Fruit fly (Drosophila melanogaster) whole organism, embryonic: ENCODE data around the gene CG1024.
A peak's percentile ranks its signal among the peaks of the same experiment; 100 is the strongest.

ENCODE experiments used
- Aef1 ChIP-seq: fragments of 200-800 bp; sonication (Bioruptor generic); IDR thresholded peaks from 3 replicates; pipeline ENCODE4 v1.3.6; 2022; ENCODE audit warnings: missing biosample characterization, missing genetic modification characterization
- Antp ChIP-seq: fragments of 200-800 bp; sonication (Bioruptor generic); optimal IDR thresholded peaks from 3 replicates; lab custom pipeline; 2016; ENCODE audit warnings: missing biosample characterization, missing genetic modification characterization
- Atf3 ChIP-seq: fragments of 200-800 bp; sonication (Bioruptor generic); optimal IDR thresholded peaks from 3 replicates; lab custom pipeline; 2016; ENCODE audit warnings: missing biosample characterization, missing genetic modification characterization
- BEAF-32 ChIP-seq: fragments of 200-800 bp; sonication (Bioruptor generic); optimal IDR thresholded peaks from 3 replicates; lab custom pipeline; 2017; ENCODE audit warnings: missing biosample characterization, missing genetic modification characterization, mild to moderate bottlenecking, moderate library complexity, missing genetic modification reagents
- CG10209 ChIP-seq: fragments of 200-800 bp; sonication (Bioruptor generic); optimal IDR thresholded peaks from 3 replicates; lab custom pipeline; 2017; ENCODE audit warnings: missing biosample characterization, mild to moderate bottlenecking, missing genetic modification characterization, missing genetic modification reagents
- CG11723 ChIP-seq: fragments of 200-800 bp; sonication (Bioruptor generic); optimal IDR thresholded peaks from 2 replicates; lab custom pipeline; 2017; ENCODE audit warnings: missing biosample characterization, mild to moderate bottlenecking, missing genetic modification characterization
- CG12155 ChIP-seq: fragments of 200-800 bp; sonication (Bioruptor generic); optimal IDR thresholded peaks from 3 replicates; lab custom pipeline; 2016; ENCODE audit warnings: missing biosample characterization, missing genetic modification characterization
- CG12391 ChIP-seq: fragments of 200-800 bp; sonication (Bioruptor generic); optimal IDR thresholded peaks from 3 replicates; lab custom pipeline; 2018; ENCODE audit warnings: missing biosample characterization, mild to moderate bottlenecking, missing genetic modification characterization, moderate library complexity
- CG13123 ChIP-seq: fragments of 200-800 bp; sonication (Bioruptor generic); optimal IDR thresholded peaks from 2 replicates; lab custom pipeline; 2016; ENCODE audit warnings: missing biosample characterization, missing genetic modification characterization
- CG1529 ChIP-seq: fragments of 200-800 bp; sonication (Bioruptor generic); optimal IDR thresholded peaks from 3 replicates; lab custom pipeline; 2018; ENCODE audit warnings: missing biosample characterization, missing genetic modification characterization
- CG15479 ChIP-seq: fragments of 200-800 bp; sonication (Bioruptor generic); optimal IDR thresholded peaks from 3 replicates; lab custom pipeline; 2019; ENCODE audit warnings: missing biosample characterization, mild to moderate bottlenecking, missing genetic modification characterization, moderate library complexity
- CG16779 ChIP-seq: fragments of 200-800 bp; sonication (Bioruptor generic); IDR thresholded peaks from 2 replicates; pipeline ENCODE4 v1.3.6; 2022; ENCODE audit warnings: missing biosample characterization, missing genetic modification characterization
- CG31441 ChIP-seq: fragments of 200-800 bp; sonication (Bioruptor generic); IDR thresholded peaks from 2 replicates; pipeline ENCODE4 v1.3.6; 2022; ENCODE audit warnings: missing biosample characterization, missing genetic modification characterization
- CG3163 ChIP-seq: fragments of 200-800 bp; sonication (Bioruptor generic); optimal IDR thresholded peaks from 3 replicates; lab custom pipeline; 2016; ENCODE audit warnings: missing biosample characterization, missing genetic modification characterization
- CG43689 ChIP-seq: fragments of 200-800 bp; sonication (Bioruptor generic); IDR thresholded peaks from 2 replicates; pipeline ENCODE4 v1.3.6; 2022; ENCODE audit warnings: missing biosample characterization, missing genetic modification characterization
- CG4707 ChIP-seq: fragments of 200-800 bp; sonication (Bioruptor generic); optimal IDR thresholded peaks from 2 replicates; lab custom pipeline; 2018; ENCODE audit warnings: missing biosample characterization, mild to moderate bottlenecking, missing genetic modification characterization, moderate library complexity
- CG8089 ChIP-seq: fragments of 200-800 bp; sonication (Bioruptor generic); optimal IDR thresholded peaks from 3 replicates; lab custom pipeline; 2016; ENCODE audit warnings: missing biosample characterization, missing genetic modification characterization
- CG8281 ChIP-seq: fragments of 200-800 bp; sonication (Bioruptor generic); optimal IDR thresholded peaks from 2 replicates; lab custom pipeline; 2018; ENCODE audit warnings: missing biosample characterization, mild to moderate bottlenecking, missing genetic modification characterization, moderate library complexity
- D ChIP-seq, 2 experiments: fragments of 200-800 bp in 1 of 2; fragments of >200 bp in 1 of 2; sonication (Bioruptor generic) in 1 of 2; optimal IDR thresholded peaks; 2 replicates in 1 of 2; 3 replicates in 1 of 2; lab custom pipeline; 2017; ENCODE audit warnings: mild to moderate bottlenecking in 1 of 2, missing biosample characterization in 1 of 2, missing genetic modification characterization in 1 of 2, missing genetic modification reagents in 1 of 2
- Dfd ChIP-seq, 2 experiments: fragments of >200 bp; optimal IDR thresholded peaks; 2 replicates each; lab custom pipeline; 2017; ENCODE audit warnings: missing biosample characterization in 2 of 2, missing genetic modification characterization in 2 of 2
- Eip74EF ChIP-seq, 2 experiments: fragments of 200-800 bp in 1 of 2; fragments of >200 bp in 1 of 2; sonication (Bioruptor generic) in 1 of 2; optimal IDR thresholded peaks; 2 replicates each; lab custom pipeline; 2017 to 2019; ENCODE audit warnings: missing biosample characterization in 2 of 2, missing genetic modification characterization in 2 of 2, mild to moderate bottlenecking in 1 of 2, moderate library complexity in 1 of 2
- HHEX ChIP-seq: fragments of 200-800 bp; sonication (Bioruptor generic); optimal IDR thresholded peaks from 3 replicates; lab custom pipeline; 2017; ENCODE audit warnings: missing biosample characterization, mild to moderate bottlenecking, missing genetic modification characterization, missing genetic modification reagents
- Hand ChIP-seq: fragments of 200-800 bp; sonication (Bioruptor generic); optimal IDR thresholded peaks from 2 replicates; lab custom pipeline; 2017; ENCODE audit warnings: mild to moderate bottlenecking, missing biosample characterization, missing genetic modification reagents, missing genetic modification characterization
- Hr51 ChIP-seq, 2 experiments: fragments of 200-800 bp; sonication (Bioruptor generic); optimal IDR thresholded peaks; 2 replicates in 1 of 2; 3 replicates in 1 of 2; lab custom pipeline; 2016 to 2018; ENCODE audit warnings: missing biosample characterization in 2 of 2, missing genetic modification characterization in 2 of 2, mild to moderate bottlenecking in 1 of 2, moderate library complexity in 1 of 2
- Kr ChIP-seq: fragments of 200-800 bp; sonication (Bioruptor generic); optimal IDR thresholded peaks from 2 replicates; lab custom pipeline; 2017; ENCODE audit warnings: missing biosample characterization, mild to moderate bottlenecking, missing genetic modification characterization
- Meics ChIP-seq: fragments of 200-800 bp; sonication (Bioruptor generic); optimal IDR thresholded peaks from 2 replicates; lab custom pipeline; 2017; ENCODE audit warnings: missing biosample characterization, mild to moderate bottlenecking, missing genetic modification characterization
- NC2α ChIP-seq: fragments of 200-800 bp; sonication (Bioruptor generic); optimal IDR thresholded peaks from 2 replicates; lab custom pipeline; 2016; ENCODE audit warnings: missing biosample characterization, missing genetic modification characterization
- Neu2 ChIP-seq: fragments of 200-800 bp; sonication (Bioruptor generic); optimal IDR thresholded peaks from 3 replicates; lab custom pipeline; 2016; ENCODE audit warnings: missing biosample characterization, missing genetic modification characterization, borderline replicate concordance
- Ssrp ChIP-seq: fragments of 200-800 bp; sonication (Bioruptor generic); optimal IDR thresholded peaks from 2 replicates; lab custom pipeline; 2018; ENCODE audit warnings: missing biosample characterization, mild to moderate bottlenecking, missing genetic modification characterization, moderate library complexity
- Tbp ChIP-seq: fragments of >200 bp; optimal IDR thresholded peaks from 2 replicates; lab custom pipeline; 2018; ENCODE audit warnings: missing biosample characterization, missing genetic modification characterization
- amos ChIP-seq: fragments of 200-800 bp; sonication (Bioruptor generic); IDR thresholded peaks from 2 replicates; pipeline ENCODE4 v1.3.6; 2022; ENCODE audit warnings: missing biosample characterization, missing genetic modification characterization; ENCODE audit not compliant: partially characterized antibody
- aop ChIP-seq: fragments of 200-800 bp; sonication (Bioruptor generic); IDR thresholded peaks from 2 replicates; pipeline ENCODE4 v1.3.6; 2022; ENCODE audit warnings: missing biosample characterization, missing genetic modification characterization
- crc ChIP-seq: fragments of 200-800 bp; sonication (Bioruptor generic); optimal IDR thresholded peaks from 2 replicates; lab custom pipeline; 2016; ENCODE audit warnings: missing biosample characterization, missing genetic modification characterization
- dmrt99B ChIP-seq: fragments of 200-800 bp; sonication (Bioruptor generic); optimal IDR thresholded peaks from 2 replicates; lab custom pipeline; 2018; ENCODE audit warnings: missing biosample characterization, mild to moderate bottlenecking, missing genetic modification characterization, moderate library complexity
- en ChIP-seq: fragments of 200-800 bp; sonication (Bioruptor generic); optimal IDR thresholded peaks from 2 replicates; lab custom pipeline; 2016; ENCODE audit warnings: missing biosample characterization, missing genetic modification characterization
- fd64A ChIP-seq: fragments of 200-800 bp; sonication (Bioruptor generic); optimal IDR thresholded peaks from 3 replicates; lab custom pipeline; 2018; ENCODE audit warnings: missing biosample characterization, mild to moderate bottlenecking, missing genetic modification characterization
- fd96Cb ChIP-seq: fragments of 200-800 bp; sonication (Bioruptor generic); optimal IDR thresholded peaks from 2 replicates; lab custom pipeline; 2018; ENCODE audit warnings: missing biosample characterization, mild to moderate bottlenecking, missing genetic modification characterization, moderate library complexity
- gcm ChIP-seq: fragments of 200-800 bp; sonication (Bioruptor generic); optimal IDR thresholded peaks from 2 replicates; lab custom pipeline; 2019; ENCODE audit warnings: missing biosample characterization, mild to moderate bottlenecking, missing genetic modification characterization, moderate library complexity
- ind ChIP-seq: fragments of 200-800 bp; sonication (Bioruptor generic); optimal IDR thresholded peaks from 3 replicates; lab custom pipeline; 2016; ENCODE audit warnings: missing biosample characterization, missing genetic modification characterization
- jing ChIP-seq: fragments of 200-800 bp; sonication (Bioruptor generic); optimal IDR thresholded peaks from 2 replicates; lab custom pipeline; 2018; ENCODE audit warnings: missing biosample characterization, mild to moderate bottlenecking, missing genetic modification characterization
- ken ChIP-seq: fragments of 200-800 bp; sonication (Bioruptor generic); IDR thresholded peaks from 3 replicates; pipeline ENCODE4 v1.3.6; 2022; ENCODE audit warnings: missing biosample characterization, missing genetic modification characterization
- p53 ChIP-seq: fragments of 200-800 bp; sonication (Bioruptor generic); optimal IDR thresholded peaks from 2 replicates; lab custom pipeline; 2016; ENCODE audit warnings: missing biosample characterization, missing genetic modification characterization
- schlank ChIP-seq: fragments of 200-800 bp; sonication (Bioruptor generic); optimal IDR thresholded peaks from 2 replicates; lab custom pipeline; 2018; ENCODE audit warnings: missing biosample characterization, mild to moderate bottlenecking, missing genetic modification characterization
- sens-2 ChIP-seq: fragments of 200-800 bp; sonication (Bioruptor generic); IDR thresholded peaks from 2 replicates; pipeline ENCODE4 v1.3.6; 2022; ENCODE audit warnings: missing biosample characterization, missing genetic modification characterization
- sna ChIP-seq: fragments of 200-800 bp; sonication (Bioruptor generic); IDR thresholded peaks from 2 replicates; pipeline ENCODE4 v1.3.6; 2022; ENCODE audit warnings: missing biosample characterization, missing genetic modification characterization; ENCODE audit not compliant: partially characterized antibody
- sqz ChIP-seq: fragments of 200-800 bp; sonication (Bioruptor generic); optimal IDR thresholded peaks from 3 replicates; lab custom pipeline; 2018; ENCODE audit warnings: missing biosample characterization, mild to moderate bottlenecking, missing genetic modification characterization
- tin ChIP-seq: fragments of 200-800 bp; sonication (Bioruptor generic); optimal IDR thresholded peaks from 3 replicates; lab custom pipeline; 2016; ENCODE audit warnings: missing biosample characterization, missing genetic modification characterization
- usp ChIP-seq: fragments of >200 bp; optimal IDR thresholded peaks from 2 replicates; lab custom pipeline; 2017; ENCODE audit warnings: missing biosample characterization, missing genetic modification characterization
- zen2 ChIP-seq: fragments of 200-800 bp; sonication (Bioruptor generic); IDR thresholded peaks from 3 replicates; pipeline ENCODE4 v1.3.6; 2022; ENCODE audit warnings: missing biosample characterization, missing genetic modification characterization; ENCODE audit not compliant: partially characterized antibody
- zf30C ChIP-seq: fragments of 200-800 bp; sonication (Bioruptor generic); optimal IDR thresholded peaks from 3 replicates; lab custom pipeline; 2018; ENCODE audit warnings: missing biosample characterization, mild to moderate bottlenecking, missing genetic modification characterization

The CG1024 gene

DNA sequence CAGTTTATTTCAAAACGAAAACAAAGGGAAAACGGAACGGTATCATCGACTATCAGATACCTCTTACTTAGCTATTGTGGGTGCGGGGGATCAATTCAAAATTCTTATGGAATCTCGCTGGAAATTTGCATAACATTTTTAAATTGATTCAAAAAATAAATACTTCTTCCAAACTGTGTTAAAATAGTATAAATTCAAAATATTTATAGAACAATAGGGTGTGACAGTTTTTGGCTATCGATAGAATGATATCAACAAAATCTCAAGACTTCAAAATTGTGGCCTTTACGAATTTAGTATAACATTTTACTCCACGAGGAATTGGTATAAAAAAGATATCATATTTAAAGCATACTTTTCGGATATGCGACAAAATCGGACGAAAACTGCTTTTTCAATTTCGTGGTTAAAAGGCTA is 8.3 kb upstream of the CG1024 start (continued):
- TF ChIP-seq zf30C (GFP tag; lab: Kevin White, UChicago) (no peak), Tbp (no peak), CG4707 (GFP tag; lab: Kevin White, UChicago) (no peak), usp (GFP tag; lab: Kevin White, UChicago) (no peak), CG11723 (GFP tag; lab: Kevin White, UChicago) (no peak), CG43689 (no peak), BEAF-32 (GFP tag; lab: Kevin White, UChicago) (peak; percentile 0), NC2α (GFP tag; lab: Kevin White, UChicago) (no peak), CG13123 (GFP tag; lab: Kevin White, UChicago) (no peak), jing (no peak), schlank (tag; lab: Kevin White, UChicago) (no peak), D (optimal IDR thresholded peaks at IDR 0.05; lab: Kevin White, UChicago) (no peak), D (GFP tag; optimal IDR thresholded peaks at IDR 0.05; lab: Kevin White, UChicago) (no peak), aop (GFP tag; lab: Robert Waterston, UW) (no peak), CG16779 (no peak), sqz (GFP tag; lab: Kevin White, UChicago) (no peak), CG3163 (no peak), tin (GFP tag; lab: Kevin White, UChicago) (no peak), Antp (GFP tag; lab: Kevin White, UChicago) (no peak), CG10209 (no peak), CG1529 (GFP tag; lab: Kevin White, UChicago) (no peak), Hr51 (GFP tag; optimal IDR thresholded peaks at IDR 0.05; lab: Kevin White, UChicago) (no peak), dmrt99B (tag; lab: Kevin White, UChicago) (no peak), fd64A (GFP tag; lab: Kevin White, UChicago) (no peak), fd96Cb (tag; lab: Kevin White, UChicago) (no peak), crc (GFP tag; lab: Kevin White, UChicago) (no peak), gcm (GFP tag; lab: Kevin White, UChicago) (no peak), CG15479 (GFP tag; lab: Kevin White, UChicago) (no peak), HHEX (no peak), Kr (GFP tag; lab: Kevin White, UChicago) (no peak), Atf3 (no peak), p53 (no peak), CG8281 (tag; lab: Kevin White, UChicago) (no peak), ken (GFP tag; lab: Robert Waterston, UW) (no peak), Meics (no peak), CG12391 (no peak), sna (GFP tag; lab: Robert Waterston, UW) (peak; percentile 81), CG12155 (GFP tag; lab: Kevin White, UChicago) (no peak), ind (GFP tag; lab: Kevin White, UChicago) (no peak), sens-2 (GFP tag; lab: Robert Waterston, UW) (no peak), Aef1 (GFP tag; lab: Robert Waterston, UW) (no peak), CG31441 (GFP tag; lab: Robert Waterston, UW) (no peak), Eip74EF (GFP tag; optimal IDR thresholded peaks at IDR 0.05; lab: Kevin White, UChicago) (no peak), amos (GFP tag; lab: Robert Waterston, UW) (peak; percentile 47; the same call in 1 of the 2 replicates), Dfd (GFP tag; optimal IDR thresholded peaks at IDR 0.05; lab: Kevin White, UChicago) (no peak), Ssrp (tag; lab: Kevin White, UChicago) (no peak), CG8089 (GFP tag; lab: Kevin White, UChicago) (no peak), zen2 (GFP tag; lab: Robert Waterston, UW) (peak; percentile 55; the same call in 1 of the 3 replicates), en (GFP tag; lab: Kevin White, UChicago) (no peak), Neu2 (no peak), Hand (GFP tag; lab: Kevin White, UChicago) (no peak)
